Fruit fly (Drosophila melanogaster) whole organism, embryonic: Measurements from ENCODE around the gene PGRP-LA.

Experiments used
- ATbp ChIP-seq: fragments of 200-800 bp; sonication (Bioruptor generic); optimal IDR thresholded peaks from 2 replicates; lab custom pipeline; 2017; ENCODE audit warnings: missing biosample characterization, mild to moderate bottlenecking, missing genetic modification characterization, missing genetic modification reagents
- Bdp1 ChIP-seq: fragments of 200-800 bp; sonication (Bioruptor generic); optimal IDR thresholded peaks from 3 replicates; lab custom pipeline; 2016; ENCODE audit warnings: missing biosample characterization, missing genetic modification characterization
- CG11456 ChIP-seq: fragments of 200-800 bp; sonication (Bioruptor generic); IDR thresholded peaks from 3 replicates; pipeline ENCODE4 v1.3.6; 2022; ENCODE audit warnings: missing biosample characterization, missing genetic modification characterization
- CG12219 ChIP-seq: fragments of 200-800 bp; sonication (Bioruptor generic); optimal IDR thresholded peaks from 3 replicates; lab custom pipeline; 2018; ENCODE audit warnings: missing biosample characterization, mild to moderate bottlenecking, missing genetic modification characterization
- CG13123 ChIP-seq: fragments of 200-800 bp; sonication (Bioruptor generic); optimal IDR thresholded peaks from 2 replicates; lab custom pipeline; 2016; ENCODE audit warnings: missing biosample characterization, missing genetic modification characterization
- CG13775 ChIP-seq: fragments of 200-800 bp; sonication (Bioruptor generic); optimal IDR thresholded peaks from 3 replicates; lab custom pipeline; 2017; ENCODE audit warnings: missing biosample characterization, mild to moderate bottlenecking, missing genetic modification characterization
- CG14050 ChIP-seq: fragments of 200-800 bp; sonication (Bioruptor generic); IDR thresholded peaks from 3 replicates; pipeline ENCODE4 v1.3.6; 2022; ENCODE audit warnings: missing biosample characterization, missing genetic modification characterization
- CG16813 ChIP-seq: fragments of 200-800 bp; sonication (Bioruptor generic); IDR thresholded peaks from 3 replicates; pipeline ENCODE4 v1.3.6; 2022; ENCODE audit warnings: missing biosample characterization, missing genetic modification characterization; ENCODE audit not compliant: partially characterized antibody
- CG16815 ChIP-seq: fragments of 200-800 bp; sonication (Bioruptor generic); optimal IDR thresholded peaks from 3 replicates; lab custom pipeline; 2017; ENCODE audit warnings: missing biosample characterization, mild to moderate bottlenecking, missing genetic modification characterization
- CG17361 ChIP-seq: fragments of 200-800 bp; sonication (Bioruptor generic); IDR thresholded peaks from 3 replicates; pipeline ENCODE4 v1.3.6; 2022; ENCODE audit warnings: missing biosample characterization, missing genetic modification characterization
- CG17568 ChIP-seq: fragments of 200-800 bp; sonication (Bioruptor generic); optimal IDR thresholded peaks from 2 replicates; lab custom pipeline; 2018; ENCODE audit warnings: missing biosample characterization, mild to moderate bottlenecking, missing genetic modification characterization, moderate library complexity
- CG18011 ChIP-seq: fragments of 200-800 bp; sonication (Bioruptor generic); optimal IDR thresholded peaks from 2 replicates; lab custom pipeline; 2017; ENCODE audit warnings: missing biosample characterization, missing genetic modification characterization, mild to moderate bottlenecking, moderate library complexity, missing genotype
- CG31441 ChIP-seq: fragments of 200-800 bp; sonication (Bioruptor generic); IDR thresholded peaks from 2 replicates; pipeline ENCODE4 v1.3.6; 2022; ENCODE audit warnings: missing biosample characterization, missing genetic modification characterization
- CG5245 ChIP-seq: fragments of 200-800 bp; sonication (Bioruptor generic); optimal IDR thresholded peaks from 3 replicates; lab custom pipeline; 2016; ENCODE audit warnings: missing biosample characterization, missing genetic modification characterization
- CG6654 ChIP-seq: fragments of 200-800 bp; sonication (Bioruptor generic); optimal IDR thresholded peaks from 2 replicates; lab custom pipeline; 2017; ENCODE audit warnings: missing biosample characterization, mild to moderate bottlenecking, missing genetic modification characterization
- CG6683 ChIP-seq: fragments of 200-800 bp; sonication (Bioruptor generic); optimal IDR thresholded peaks from 2 replicates; lab custom pipeline; 2017; ENCODE audit warnings: missing biosample characterization, mild to moderate bottlenecking, missing genetic modification characterization, missing genetic modification reagents
- CkIIα-i1 ChIP-seq: fragments of 200-800 bp; sonication (Bioruptor generic); IDR thresholded peaks from 2 replicates; pipeline ENCODE4 v1.3.6; 2022; ENCODE audit warnings: missing biosample characterization, missing genetic modification characterization
- CoRest ChIP-seq: fragments of 200-800 bp; sonication (Bioruptor generic); optimal IDR thresholded peaks from 3 replicates; lab custom pipeline; 2018; ENCODE audit warnings: missing biosample characterization, mild to moderate bottlenecking, missing genetic modification characterization, moderate library complexity
- Hr51 ChIP-seq, 2 experiments: fragments of 200-800 bp; sonication (Bioruptor generic); optimal IDR thresholded peaks; 2 replicates in 1 of 2; 3 replicates in 1 of 2; lab custom pipeline; 2016 to 2018; ENCODE audit warnings: missing biosample characterization in 2 of 2, missing genetic modification characterization in 2 of 2, mild to moderate bottlenecking in 1 of 2, moderate library complexity in 1 of 2
- MESR4 ChIP-seq: fragments of 200-800 bp; sonication (Bioruptor generic); optimal IDR thresholded peaks from 2 replicates; lab custom pipeline; 2018; ENCODE audit warnings: missing biosample characterization, mild to moderate bottlenecking, missing genetic modification characterization, moderate library complexity
- Mad ChIP-seq: fragments of 200-800 bp; sonication (Bioruptor generic); optimal IDR thresholded peaks from 2 replicates; lab custom pipeline; 2016; ENCODE audit warnings: missing biosample characterization, missing genetic modification characterization
- NC2α ChIP-seq: fragments of 200-800 bp; sonication (Bioruptor generic); optimal IDR thresholded peaks from 2 replicates; lab custom pipeline; 2016; ENCODE audit warnings: missing biosample characterization, missing genetic modification characterization
- Sry-β ChIP-seq: fragments of 200-800 bp; sonication (Bioruptor generic); optimal IDR thresholded peaks from 2 replicates; lab custom pipeline; 2018; ENCODE audit warnings: missing biosample characterization, mild to moderate bottlenecking, missing genetic modification characterization, moderate library complexity
- Tbp ChIP-seq: fragments of >200 bp; optimal IDR thresholded peaks from 2 replicates; lab custom pipeline; 2018; ENCODE audit warnings: missing biosample characterization, missing genetic modification characterization
- amos ChIP-seq: fragments of 200-800 bp; sonication (Bioruptor generic); IDR thresholded peaks from 2 replicates; pipeline ENCODE4 v1.3.6; 2022; ENCODE audit warnings: missing biosample characterization, missing genetic modification characterization; ENCODE audit not compliant: partially characterized antibody
- bowl ChIP-seq: fragments of 200-800 bp; sonication (Bioruptor generic); IDR thresholded peaks from 2 replicates; pipeline ENCODE4 v1.3.6; 2022; ENCODE audit warnings: missing biosample characterization, missing genetic modification characterization
- corto ChIP-seq: fragments of 200-800 bp; sonication (Bioruptor generic); optimal IDR thresholded peaks from 2 replicates; lab custom pipeline; 2016; ENCODE audit warnings: missing biosample characterization, mild to moderate bottlenecking, missing genetic modification characterization, moderate library complexity
- crol ChIP-seq: fragments of 200-800 bp; sonication (Bioruptor generic); IDR thresholded peaks from 2 replicates; pipeline ENCODE4 v1.3.6; 2022; ENCODE audit warnings: missing biosample characterization, missing genetic modification characterization
- dan ChIP-seq: fragments of 200-800 bp; sonication (Bioruptor generic); IDR thresholded peaks from 2 replicates; pipeline ENCODE4 v1.3.6; 2022; ENCODE audit warnings: missing biosample characterization, missing genetic modification characterization
- emc ChIP-seq: fragments of 200-800 bp; sonication (Bioruptor generic); optimal IDR thresholded peaks from 2 replicates; lab custom pipeline; 2016; ENCODE audit warnings: missing biosample characterization, missing genetic modification characterization
- exex ChIP-seq: fragments of 200-800 bp; sonication (Bioruptor generic); optimal IDR thresholded peaks from 4 replicates; lab custom pipeline; 2018; ENCODE audit warnings: missing biosample characterization, mild to moderate bottlenecking, missing genetic modification characterization, moderate library complexity
- gcm ChIP-seq: fragments of 200-800 bp; sonication (Bioruptor generic); optimal IDR thresholded peaks from 2 replicates; lab custom pipeline; 2019; ENCODE audit warnings: missing biosample characterization, mild to moderate bottlenecking, missing genetic modification characterization, moderate library complexity
- grau ChIP-seq: fragments of 200-800 bp; optimal IDR thresholded peaks from 3 replicates; lab custom pipeline; 2019; ENCODE audit warnings: missing biosample characterization, mild to moderate bottlenecking, missing genetic modification characterization, moderate library complexity
- her ChIP-seq: fragments of 200-800 bp; sonication (Bioruptor generic); optimal IDR thresholded peaks from 2 replicates; lab custom pipeline; 2016; ENCODE audit warnings: missing biosample characterization, missing genetic modification characterization
- ind ChIP-seq: fragments of 200-800 bp; sonication (Bioruptor generic); optimal IDR thresholded peaks from 3 replicates; lab custom pipeline; 2016; ENCODE audit warnings: missing biosample characterization, missing genetic modification characterization
- kah ChIP-seq: fragments of 200-800 bp; sonication (Bioruptor generic); optimal IDR thresholded peaks from 2 replicates; lab custom pipeline; 2018; ENCODE audit warnings: missing biosample characterization, mild to moderate bottlenecking, missing genetic modification characterization
- ken ChIP-seq: fragments of 200-800 bp; sonication (Bioruptor generic); IDR thresholded peaks from 3 replicates; pipeline ENCODE4 v1.3.6; 2022; ENCODE audit warnings: missing biosample characterization, missing genetic modification characterization
- knrl ChIP-seq: fragments of 200-800 bp; sonication (Bioruptor generic); IDR thresholded peaks from 3 replicates; pipeline ENCODE4 v1.3.6; 2022; ENCODE audit warnings: missing biosample characterization, missing genetic modification characterization; ENCODE audit not compliant: partially characterized antibody
- lbe ChIP-seq: fragments of 200-800 bp; sonication (Bioruptor generic); optimal IDR thresholded peaks from 2 replicates; lab custom pipeline; 2016; ENCODE audit warnings: missing biosample characterization, mild to moderate bottlenecking, missing genetic modification characterization
- nerfin-1 ChIP-seq: fragments of 200-800 bp; sonication (Bioruptor generic); optimal IDR thresholded peaks from 3 replicates; lab custom pipeline; 2019; ENCODE audit warnings: missing biosample characterization, mild to moderate bottlenecking, missing genetic modification characterization, moderate library complexity
- nom ChIP-seq: fragments of 200-800 bp; sonication (Bioruptor generic); optimal IDR thresholded peaks from 2 replicates; lab custom pipeline; 2017; ENCODE audit warnings: missing biosample characterization, missing genetic modification characterization, mild to moderate bottlenecking, moderate library complexity, missing genetic modification reagents
- otp ChIP-seq: fragments of 200-800 bp; sonication (Bioruptor generic); IDR thresholded peaks from 3 replicates; pipeline ENCODE4, ENCODE4 v1.3.6; 2022; ENCODE audit warnings: missing biosample characterization, missing genetic modification characterization
- psq ChIP-seq: fragments of 200-800 bp; sonication (Bioruptor generic); optimal IDR thresholded peaks from 2 replicates; lab custom pipeline; 2017; ENCODE audit warnings: missing biosample characterization, missing genetic modification characterization
- ro ChIP-seq: fragments of 200-800 bp; sonication (Bioruptor generic); IDR thresholded peaks from 2 replicates; pipeline ENCODE4 v1.3.6; 2022; ENCODE audit warnings: missing biosample characterization, missing genetic modification characterization
- tap ChIP-seq: fragments of 200-800 bp; optimal IDR thresholded peaks from 3 replicates; lab custom pipeline; 2019; ENCODE audit warnings: missing biosample characterization, mild to moderate bottlenecking, missing genetic modification characterization, moderate library complexity
- tio ChIP-seq: fragments of 200-800 bp; sonication (Bioruptor generic); optimal IDR thresholded peaks from 2 replicates; lab custom pipeline; 2017; ENCODE audit warnings: missing biosample characterization, missing genetic modification characterization, inconsistent platforms
- toy ChIP-seq: fragments of 200-800 bp; sonication (Bioruptor generic); IDR thresholded peaks from 2 replicates; pipeline ENCODE4 v1.3.6; 2022; ENCODE audit warnings: missing biosample characterization, missing genetic modification characterization
- z ChIP-seq: fragments of 200-800 bp; sonication (Bioruptor generic); IDR thresholded peaks from 3 replicates; pipeline ENCODE4 v1.3.6; 2022; ENCODE audit warnings: missing biosample characterization, missing genetic modification characterization
- zf30C ChIP-seq: fragments of 200-800 bp; sonication (Bioruptor generic); optimal IDR thresholded peaks from 3 replicates; lab custom pipeline; 2018; ENCODE audit warnings: missing biosample characterization, mild to moderate bottlenecking, missing genetic modification characterization

The PGRP-LA gene

dm6 chr3L:9383345-9384075, 49.4 kb downstream of the PGRP-LA start, which contains the start of gene Hsp27 (continued):
- TF ChIP-seq tio (GFP tag; lab: Kevin White, UChicago) = peak; percentile 97
- TF ChIP-seq Tbp (GFP tag; lab: Kevin White, UChicago) = no peak
- TF ChIP-seq gcm (GFP tag; lab: Kevin White, UChicago) = peak; percentile 97
- TF ChIP-seq CG17361 (GFP tag; lab: Robert Waterston, UW) = peak; percentile 99
- peak; percentile 95 for TF ChIP-seq Mad (GFP tag; lab: Kevin White, UChicago)
- peak; percentile 95 for TF ChIP-seq CG13775 (GFP tag; lab: Kevin White, UChicago)
- peak; percentile 70 for TF ChIP-seq Sry-β (GFP tag; lab: Kevin White, UChicago)
- peak; percentile 97 for TF ChIP-seq otp (GFP tag; lab: Robert Waterston, UW)
- peak; percentile 48; the same call in 2 of the 3 replicates for TF ChIP-seq knrl
- TF ChIP-seq CkIIα-i1 (GFP tag; lab: Robert Waterston, UW) = peak; percentile 82
- peak; percentile 83 for TF ChIP-seq Bdp1 (GFP tag; lab: Kevin White, UChicago)
- TF ChIP-seq crol (GFP tag; lab: Robert Waterston, UW) = peak; percentile 75
- TF ChIP-seq CG11456 (GFP tag; lab: Robert Waterston, UW) = peak; percentile 98
- peak; percentile 91 to 97 for TF ChIP-seq Hr51 (GFP tag; optimal IDR thresholded peaks at IDR 0.05; lab: Kevin White, UChicago)
- peak; percentile 100 for TF ChIP-seq corto (GFP tag; lab: Kevin White, UChicago)
- peak; percentile 94 for TF ChIP-seq CG12219 (GFP tag; lab: Kevin White, UChicago)
- peak; percentile 97 for TF ChIP-seq grau
- peak; percentile 97 for TF ChIP-seq CoRest
- TF ChIP-seq psq (GFP tag; lab: Kevin White, UChicago) = peak; percentile 92
- peak; percentile 89 for TF ChIP-seq CG18011
- peak; percentile 98 for TF ChIP-seq nom (GFP tag; lab: Kevin White, UChicago)
- no peak for TF ChIP-seq CG16813 (GFP tag; lab: Robert Waterston, UW)
- TF ChIP-seq CG17568 (GFP tag; lab: Kevin White, UChicago) = peak; percentile 96
- peak; percentile 96 for TF ChIP-seq tap (tag; lab: Kevin White, UChicago)
- peak; percentile 80 for TF ChIP-seq her (GFP tag; lab: Kevin White, UChicago)
- TF ChIP-seq CG16815 (GFP tag; lab: Kevin White, UChicago) = peak; percentile 97
- TF ChIP-seq ind (GFP tag; lab: Kevin White, UChicago) = peak; percentile 99
- peak; percentile 99 for TF ChIP-seq ken (GFP tag; lab: Robert Waterston, UW)
- peak; percentile 96 for TF ChIP-seq ro (GFP tag; lab: Robert Waterston, UW)
- TF ChIP-seq NC2α (GFP tag; lab: Kevin White, UChicago) = peak; percentile 65
- peak; percentile 94 for TF ChIP-seq dan (GFP tag; lab: Robert Waterston, UW)
- TF ChIP-seq ATbp (GFP tag; lab: Kevin White, UChicago) = peak; percentile 99
- peak; percentile 63 for TF ChIP-seq MESR4
- no peak; the same call in 1 of the 2 replicates for TF ChIP-seq amos (GFP tag; lab: Robert Waterston, UW)
- TF ChIP-seq bowl (GFP tag; lab: Robert Waterston, UW) = peak; percentile 92
- peak; percentile 93 for TF ChIP-seq toy (GFP tag; lab: Robert Waterston, UW)
- TF ChIP-seq kah (GFP tag; lab: Kevin White, UChicago) = peak; percentile 91
- peak; percentile 99 for TF ChIP-seq CG31441 (GFP tag; lab: Robert Waterston, UW)
- peak; percentile 88 for TF ChIP-seq emc (GFP tag; lab: Kevin White, UChicago)
- peak; percentile 99 for TF ChIP-seq CG5245 (GFP tag; lab: Kevin White, UChicago)
- peak; percentile 94 for TF ChIP-seq CG6654 (GFP tag; lab: Kevin White, UChicago)
- TF ChIP-seq exex (tag; lab: Kevin White, UChicago) = no peak
- TF ChIP-seq z (GFP tag; lab: Robert Waterston, UW) = peak; percentile 78; the same call in 2 of the 3 replicates
- peak; percentile 95 for TF ChIP-seq CG6683 (GFP tag; lab: Kevin White, UChicago)
- peak; percentile 99 for TF ChIP-seq lbe (GFP tag; lab: Kevin White, UChicago)
- TF ChIP-seq nerfin-1 (tag; lab: Kevin White, UChicago) = peak; percentile 96
- TF ChIP-seq CG13123 (GFP tag; lab: Kevin White, UChicago) = peak; percentile 95
- TF ChIP-seq CG14050 (GFP tag; lab: Robert Waterston, UW) = peak; percentile 97
- TF ChIP-seq zf30C (GFP tag; lab: Kevin White, UChicago) = no peak
